Worm (Caenorhabditis elegans) whole organism, L3 larva: ENCODE results near the gene rpl-11.2.

Experiments used
- R02D3.7 ChIP-seq: fragments of 150-350 bp; optimal IDR thresholded peaks from 2 replicates; lab custom pipeline; 2014; ENCODE audit warnings: missing biosample characterization, missing genetic modification characterization
- ZK546.5 ChIP-seq: sonication (generic microtip); optimal IDR thresholded peaks from 2 replicates; lab custom pipeline; 2017; ENCODE audit warnings: missing biosample characterization, missing genetic modification characterization
- aly-2 ChIP-seq: fragments of 150-350 bp; optimal IDR thresholded peaks from 2 replicates; lab custom pipeline; 2014; ENCODE audit warnings: missing biosample characterization, missing genetic modification characterization
- ama-1 ChIP-seq: fragments of 150-350 bp; optimal IDR thresholded peaks from 2 replicates; lab custom pipeline; 2018
- ceh-16 ChIP-seq: sonication (generic microtip); optimal IDR thresholded peaks from 2 replicates; lab custom pipeline; 2017; ENCODE audit warnings: missing biosample characterization, missing genetic modification characterization
- ceh-28 ChIP-seq: fragments of 150-350 bp; optimal IDR thresholded peaks from 2 replicates; lab custom pipeline; 2014; ENCODE audit warnings: missing biosample characterization, missing genetic modification reagents, missing genetic modification characterization
- ceh-82 ChIP-seq: fragments of 150-350 bp; optimal IDR thresholded peaks from 2 replicates; lab custom pipeline; 2014; ENCODE audit warnings: missing biosample characterization, missing genetic modification characterization
- ceh-9 ChIP-seq: sonication (generic microtip); optimal IDR thresholded peaks from 2 replicates; lab custom pipeline; 2018; ENCODE audit warnings: missing biosample characterization, missing genetic modification characterization
- daf-12 ChIP-seq: fragments of 150-350 bp; optimal IDR thresholded peaks from 2 replicates; lab custom pipeline; 2014; ENCODE audit warnings: missing biosample characterization, missing genetic modification reagents, missing genetic modification characterization
- egl-27 ChIP-seq: sonication (generic microtip); optimal IDR thresholded peaks from 4 replicates; lab custom pipeline; 2017; ENCODE audit warnings: missing biosample characterization, missing genetic modification reagents, missing genetic modification characterization
- egl-5 ChIP-seq: fragments of 150-350 bp; optimal IDR thresholded peaks from 2 replicates; lab custom pipeline; 2017; ENCODE audit warnings: missing biosample characterization, missing genetic modification reagents, missing genetic modification characterization, inconsistent platforms
- elt-1 ChIP-seq: fragments of 150-350 bp; optimal IDR thresholded peaks from 2 replicates; lab custom pipeline; 2014; ENCODE audit warnings: missing biosample characterization, missing genetic modification characterization
- elt-2 ChIP-seq: sonication (generic microtip); optimal IDR thresholded peaks from 2 replicates; lab custom pipeline; 2016; ENCODE audit warnings: missing genetic modification reagents, mild to moderate bottlenecking, missing genetic modification characterization, missing compliant biosample characterization
- elt-3 ChIP-seq, 3 experiments: fragments of 150-350 bp in 1 of 3; sonication (generic microtip) in 2 of 3; optimal IDR thresholded peaks; 2 replicates in 2 of 3; 4 replicates in 1 of 3; lab custom pipeline; 2014 to 2017; ENCODE audit warnings: missing biosample characterization in 3 of 3, missing genetic modification characterization in 3 of 3
- eor-1 ChIP-seq, 2 experiments: fragments of 150-350 bp; optimal IDR thresholded peaks; 2 replicates each; lab custom pipeline; 2014 to 2018; ENCODE audit warnings: missing biosample characterization in 2 of 2, missing genetic modification characterization in 2 of 2
- fkh-10 ChIP-seq: sonication (generic microtip); optimal IDR thresholded peaks from 2 replicates; lab custom pipeline; 2017; ENCODE audit warnings: missing biosample characterization, missing genetic modification reagents, missing genetic modification characterization
- fkh-2 ChIP-seq: fragments of 150-350 bp; optimal IDR thresholded peaks from 2 replicates; lab custom pipeline; 2014; ENCODE audit warnings: missing biosample characterization, missing genetic modification reagents, missing genetic modification characterization
- fos-1 ChIP-seq: fragments of 150-350 bp; optimal IDR thresholded peaks from 2 replicates; lab custom pipeline; 2014; ENCODE audit warnings: missing biosample characterization, missing genetic modification characterization
- hmg-11 ChIP-seq: sonication (generic microtip); optimal IDR thresholded peaks from 2 replicates; lab custom pipeline; 2016; ENCODE audit warnings: missing genetic modification characterization, missing compliant biosample characterization
- jun-1 ChIP-seq: fragments of 150-350 bp; optimal IDR thresholded peaks from 2 replicates; lab custom pipeline; 2014; ENCODE audit warnings: missing biosample characterization, missing genetic modification reagents, missing genetic modification characterization
- lin-15B ChIP-seq: fragments of 150-350 bp; optimal IDR thresholded peaks from 2 replicates; lab custom pipeline; 2014; ENCODE audit warnings: missing biosample characterization, missing genetic modification characterization
- lin-39 ChIP-seq: fragments of 150-350 bp; optimal IDR thresholded peaks from 2 replicates; lab custom pipeline; 2018; ENCODE audit warnings: missing biosample characterization, missing genetic modification reagents, missing genetic modification characterization
- lsy-12 ChIP-seq: sonication (generic microtip); optimal IDR thresholded peaks from 2 replicates; lab custom pipeline; 2016; ENCODE audit warnings: mild to moderate bottlenecking, missing genetic modification characterization, missing compliant biosample characterization
- mdl-1 ChIP-seq: fragments of 150-350 bp; optimal IDR thresholded peaks from 2 replicates; lab custom pipeline; 2014; ENCODE audit warnings: missing biosample characterization, missing genetic modification characterization
- nfya-1 ChIP-seq: sonication (generic microtip); optimal IDR thresholded peaks from 2 replicates; lab custom pipeline; 2017; ENCODE audit warnings: missing genetic modification characterization, mild to moderate bottlenecking, missing compliant biosample characterization, antibody characterized with exemption, moderate library complexity; ENCODE audit not compliant: insufficient read depth
- nhr-12 ChIP-seq: fragments of 150-350 bp; optimal IDR thresholded peaks from 2 replicates; lab custom pipeline; 2014; ENCODE audit warnings: missing biosample characterization, missing genetic modification characterization
- nhr-23 ChIP-seq: fragments of 150-350 bp; optimal IDR thresholded peaks from 2 replicates; lab custom pipeline; 2014; ENCODE audit warnings: missing biosample characterization, missing genetic modification reagents, missing genetic modification characterization
- nhr-237 ChIP-seq: fragments of 150-350 bp; optimal IDR thresholded peaks from 2 replicates; lab custom pipeline; 2014; ENCODE audit warnings: missing biosample characterization, missing genetic modification characterization
- nhr-25 ChIP-seq: sonication (generic microtip); optimal IDR thresholded peaks from 2 replicates; lab custom pipeline; 2017; ENCODE audit warnings: missing biosample characterization, missing genetic modification characterization
- nhr-28 ChIP-seq: fragments of 150-350 bp; optimal IDR thresholded peaks from 2 replicates; lab custom pipeline; 2014; ENCODE audit warnings: missing biosample characterization, missing genetic modification characterization
- nhr-43 ChIP-seq: sonication (generic microtip); optimal IDR thresholded peaks from 2 replicates; lab custom pipeline; 2016; ENCODE audit warnings: mild to moderate bottlenecking, missing genetic modification characterization, missing compliant biosample characterization; ENCODE audit not compliant: poor library complexity, severe bottlenecking
- nhr-67 ChIP-seq: fragments of 150-350 bp; optimal IDR thresholded peaks from 2 replicates; lab custom pipeline; 2014; ENCODE audit warnings: missing biosample characterization, missing genetic modification characterization
- nhr-76 ChIP-seq: fragments of 150-350 bp; sonication (generic microtip); optimal IDR thresholded peaks from 5 replicates; lab custom pipeline; 2014; ENCODE audit warnings: missing biosample characterization, missing genetic modification characterization
- nhr-77 ChIP-seq: fragments of 150-350 bp; optimal IDR thresholded peaks from 2 replicates; lab custom pipeline; 2014; ENCODE audit warnings: missing biosample characterization, missing genetic modification characterization
- pha-4 ChIP-seq: fragments of 150-350 bp; optimal IDR thresholded peaks from 2 replicates; lab custom pipeline; 2014; ENCODE audit warnings: missing biosample characterization, missing genetic modification reagents, missing genetic modification characterization
- pqm-1 ChIP-seq: fragments of 150-350 bp; optimal IDR thresholded peaks from 2 replicates; lab custom pipeline; 2017; ENCODE audit warnings: missing biosample characterization, missing genetic modification characterization, inconsistent platforms
- sea-2 ChIP-seq: fragments of 150-350 bp; sonication (generic microtip); optimal IDR thresholded peaks from 4 replicates; lab custom pipeline; 2014; ENCODE audit warnings: missing biosample characterization, missing genetic modification reagents, missing genetic modification characterization
- skn-1 ChIP-seq: fragments of 150-350 bp; optimal IDR thresholded peaks from 2 replicates; lab custom pipeline; 2014; ENCODE audit warnings: missing biosample characterization, missing genetic modification characterization
- snpc-4 ChIP-seq: fragments of 150-350 bp; optimal IDR thresholded peaks from 2 replicates; lab custom pipeline; 2014; ENCODE audit warnings: missing biosample characterization, missing genetic modification characterization
- unc-39 ChIP-seq: sonication (generic microtip); optimal IDR thresholded peaks from 4 replicates; lab custom pipeline; 2017; ENCODE audit warnings: missing biosample characterization, missing genetic modification characterization
- unc-62 ChIP-seq: fragments of 150-350 bp; sonication (generic microtip); optimal IDR thresholded peaks from 4 replicates; lab custom pipeline; 2014; ENCODE audit warnings: missing biosample characterization, missing genetic modification reagents, missing genetic modification characterization
- zag-1 ChIP-seq: fragments of 150-350 bp; optimal IDR thresholded peaks from 2 replicates; lab custom pipeline; 2014; ENCODE audit warnings: missing biosample characterization, missing genetic modification characterization
- ztf-4 ChIP-seq: fragments of 150-350 bp; optimal IDR thresholded peaks from 2 replicates; lab custom pipeline; 2014; ENCODE audit warnings: missing biosample characterization, missing genetic modification characterization

rpl-11.2 gene

DNA sequence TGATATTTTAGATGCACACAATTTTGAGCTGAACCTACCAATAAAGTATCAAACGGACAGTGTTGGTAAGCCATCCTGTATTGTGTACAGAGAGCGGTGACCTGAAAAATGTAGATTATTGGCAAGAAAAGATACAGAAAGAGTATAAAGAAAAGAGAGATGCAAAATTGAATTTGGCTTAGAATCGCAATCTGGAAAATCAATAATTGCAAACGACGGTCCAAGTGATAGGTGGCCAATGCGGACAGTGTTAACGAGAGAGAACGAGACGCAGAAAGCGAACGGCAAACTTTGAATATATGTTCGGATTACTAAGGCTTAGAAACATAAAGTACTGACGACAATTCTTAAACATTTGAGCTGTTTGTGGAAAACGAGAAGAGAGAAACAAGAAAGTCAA, 15.6 kb upstream of the rpl-11.2 start, which contains the start of gene crn-4:
crn-4 (minus strand) TSS at position 101 of the 400 bp plus-strand sequence.
- TF ChIP-seq zag-1 (tag; lab: Kevin White, UChicago) (no peak), nhr-76 (tag; lab: Kevin White, UChicago) (no peak), ama-1 (lab: Kevin White, UChicago) (no peak), fkh-2 (no peak), elt-1 (tag; lab: Kevin White, UChicago) (no peak), sea-2 (GFP tag; lab: Kevin White, UChicago) (no peak), egl-5 (tag; lab: Kevin White, UChicago) (no peak), jun-1 (tag; lab: Kevin White, UChicago) (no peak), nfya-1 (tag; lab: Kevin White, UChicago) (no peak), nhr-12 (tag; lab: Kevin White, UChicago) (no peak)

DNA sequence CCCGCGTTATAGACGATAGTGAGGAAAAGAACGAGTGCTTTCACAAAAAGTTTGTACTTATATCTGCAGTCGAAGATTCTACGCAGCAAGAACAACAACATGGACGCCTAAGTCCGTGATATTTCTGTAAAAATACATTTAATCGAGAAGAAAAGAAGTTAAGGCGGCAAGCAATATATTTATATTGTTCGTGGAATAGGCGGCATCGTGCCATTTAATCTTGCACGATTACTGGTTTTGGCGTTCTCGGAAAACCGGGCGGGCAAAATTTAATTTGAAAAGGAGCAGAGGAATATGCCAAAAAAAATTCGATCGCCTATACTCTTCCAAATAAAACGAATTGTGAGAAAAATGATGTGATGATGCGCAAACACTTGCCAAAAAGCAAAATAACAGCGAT, 4.5 kb upstream of the rpl-11.2 start, which contains the start of gene AH9.1:
AH9.1 (minus strand) TSS at position 101 of the 400 bp plus-strand sequence.
- TF ChIP-seq nhr-237 (tag; lab: Kevin White, UChicago) = no peak
- TF ChIP-seq nfya-1 (tag; lab: Kevin White, UChicago) = no peak
- TF ChIP-seq nhr-67 = no peak
- TF ChIP-seq fkh-10 = no peak
- TF ChIP-seq pha-4 (tag; lab: Kevin White, UChicago) = no peak
- no peak for TF ChIP-seq fos-1 (tag; lab: Kevin White, UChicago)
- TF ChIP-seq ceh-82 (tag; lab: Kevin White, UChicago) = no peak
- no peak for TF ChIP-seq zag-1 (tag; lab: Kevin White, UChicago)
- TF ChIP-seq lin-15B = no peak
- no peak for TF ChIP-seq mdl-1 (tag; lab: Kevin White, UChicago)
- TF ChIP-seq ztf-4 (tag; lab: Kevin White, UChicago) = no peak
- TF ChIP-seq sea-2 (GFP tag; lab: Kevin White, UChicago) = no peak
- TF ChIP-seq unc-62 (GFP tag; lab: Kevin White, UChicago) = no peak
- TF ChIP-seq lin-39 (tag; lab: Kevin White, UChicago) = no peak
- TF ChIP-seq jun-1 (tag; lab: Kevin White, UChicago) = no peak
- TF ChIP-seq pqm-1 = no peak
- no peak for TF ChIP-seq nhr-77 (tag; lab: Kevin White, UChicago)
- no peak for TF ChIP-seq egl-27 (tag; lab: Kevin White, UChicago)
- no peak for TF ChIP-seq daf-12

DNA sequence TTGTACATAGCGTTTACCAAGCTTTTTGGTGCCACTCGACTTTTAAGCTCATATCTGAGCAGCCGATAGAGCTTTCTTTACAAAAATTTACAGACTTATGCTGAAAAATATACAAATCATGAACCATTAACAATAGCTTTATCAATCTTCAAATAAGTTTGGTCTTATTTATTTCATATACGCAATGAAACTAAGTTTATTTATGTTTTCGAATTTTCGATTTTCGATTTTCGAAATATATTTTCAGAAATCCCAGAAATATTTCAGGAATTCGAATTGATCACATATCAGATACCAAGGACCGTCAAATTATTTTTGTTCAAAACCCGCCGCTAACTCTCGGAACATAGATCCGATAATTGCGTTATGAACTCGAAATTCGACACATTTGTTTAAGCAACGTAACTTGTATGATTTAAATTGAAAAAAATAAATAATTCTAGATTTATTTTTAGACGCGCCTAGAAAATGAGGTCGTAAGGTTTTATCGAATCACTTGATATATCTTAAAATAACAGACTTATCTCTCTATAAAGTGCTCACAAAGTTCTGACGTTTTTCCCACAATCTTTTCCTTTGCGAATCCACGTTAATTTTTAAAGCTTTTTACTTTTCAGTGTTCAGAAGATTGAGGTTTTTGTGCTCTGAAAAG, 1.1 kb downstream of the rpl-11.2 start:
- peak; percentile 60 for TF ChIP-seq aly-2 (tag; lab: Kevin White, UChicago)
- peak; percentile 81 for TF ChIP-seq nhr-77 (tag; lab: Kevin White, UChicago)
- TF ChIP-seq mdl-1 (tag; lab: Kevin White, UChicago) = no peak
- TF ChIP-seq nhr-43 (tag; lab: Kevin White, UChicago) = no peak
- no peak for TF ChIP-seq egl-5 (tag; lab: Kevin White, UChicago)
- TF ChIP-seq sea-2 (GFP tag; lab: Kevin White, UChicago) = no peak
- no peak for TF ChIP-seq fkh-10

DNA sequence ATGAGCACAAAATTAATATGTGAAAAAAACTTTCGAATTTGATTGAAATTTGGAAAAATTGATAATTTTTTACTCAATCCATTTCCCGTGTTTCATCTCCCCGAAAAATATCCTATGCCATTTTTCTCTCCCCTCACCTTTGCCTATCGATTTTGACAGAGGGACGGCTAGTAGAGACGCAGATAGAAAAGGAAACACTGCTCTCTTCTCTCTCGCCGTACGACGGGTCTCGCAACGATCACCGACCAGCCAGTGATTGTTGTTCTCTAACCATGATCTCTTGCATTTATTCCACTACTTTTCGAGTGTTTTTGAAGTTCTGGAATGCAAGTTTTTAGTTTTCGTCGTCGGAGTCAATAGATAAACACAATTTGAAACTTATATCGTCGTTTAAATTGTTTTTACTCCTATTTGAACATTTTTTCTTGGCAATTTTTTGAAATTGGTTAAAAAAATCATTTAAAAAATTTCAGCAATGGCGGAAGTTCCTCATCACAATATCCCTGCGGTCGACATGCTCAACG, 4.9 kb downstream of the rpl-11.2 start, which contains the start of gene vha-15:
vha-15 (plus strand) TSS at position 474 of the 524 bp plus-strand sequence.
- TF ChIP-seq elt-3 (tag; optimal IDR thresholded peaks at IDR 0.05; lab: Kevin White, UChicago) (no peak), nhr-28 (tag; lab: Kevin White, UChicago) (no peak), lin-15B (peak; percentile 75), nhr-43 (tag; lab: Kevin White, UChicago) (peak; percentile 48), fkh-10 (peak; percentile 46), nhr-237 (tag; lab: Kevin White, UChicago) (no peak), R02D3.7 (tag; lab: Kevin White, UChicago) (peak; percentile 49), egl-27 (tag; lab: Kevin White, UChicago) (no peak), ZK546.5 (tag; lab: Kevin White, UChicago) (peak; percentile 18), nhr-12 (tag; lab: Kevin White, UChicago) (no peak), ceh-82 (tag; lab: Kevin White, UChicago) (no peak), nfya-1 (tag; lab: Kevin White, UChicago) (peak; percentile 95), snpc-4 (tag; lab: Kevin White, UChicago) (peak; percentile 68), nhr-25 (peak; percentile 93), skn-1 (peak; percentile 37), unc-39 (tag; lab: Kevin White, UChicago) (no peak), eor-1 (tag; optimal IDR thresholded peaks at IDR 0.05; lab: Kevin White, UChicago) (no peak), ceh-16 (no peak), pqm-1 (peak; percentile 62), egl-5 (tag; lab: Kevin White, UChicago) (peak; percentile 3), sea-2 (GFP tag; lab: Kevin White, UChicago) (peak; percentile 26), hmg-11 (peak; percentile 65), elt-2 (tag; lab: Kevin White, UChicago) (peak; percentile 63), pha-4 (tag; lab: Kevin White, UChicago) (peak; percentile 86), lsy-12 (tag; lab: Kevin White, UChicago) (no peak), nhr-23 (peak; percentile 73), ceh-9 (tag; lab: Kevin White, UChicago) (no peak), elt-1 (tag; lab: Kevin White, UChicago) (peak; percentile 7), fos-1 (tag; lab: Kevin White, UChicago) (no peak), ceh-28 (peak; percentile 93), mdl-1 (tag; lab: Kevin White, UChicago) (no peak)
